Worm (Caenorhabditis elegans) whole organism, L4/young adult: Measurements from ENCODE around the gene F47B8.4.
"Not testable (repeated sequence)": the region's sequence is repeated elsewhere in the genome, so short reads cannot be mapped to it uniquely, and the experiment has no call there.

Experiments used
- W03F9.2 ChIP-seq: fragments of 150-350 bp; optimal IDR thresholded peaks from 2 replicates; lab custom pipeline; 2014; ENCODE audit warnings: missing biosample characterization, missing genetic modification characterization
- dao-5 ChIP-seq: sonication (generic microtip); optimal IDR thresholded peaks from 2 replicates; lab custom pipeline; 2016; ENCODE audit warnings: missing genotype, missing genetic modification characterization, moderate library complexity, missing compliant biosample characterization
- him-1 ChIP-seq: sonication (generic microtip); optimal IDR thresholded peaks from 2 replicates; lab custom pipeline; 2016; ENCODE audit warnings: missing genotype, missing genetic modification reagents, missing genetic modification characterization, missing compliant biosample characterization

F47B8.4 gene

ce11 chrV:14290636-14291035, 33.8 kb downstream of the F47B8.4 start, which contains the start of gene F14D7.18:
TSS of gene F14D7.18 (minus strand) at chrV:14290736.
- TF ChIP-seq W03F9.2 (tag; lab: Kevin White, UChicago) (no peak), him-1 (tag; lab: Kevin White, UChicago) (no peak), dao-5 (tag; lab: Kevin White, UChicago) (no peak)

- TF ChIP-seq dao-5 (tag; lab: Kevin White, UChicago) = no peak
- TF ChIP-seq W03F9.2 (tag; lab: Kevin White, UChicago) = no peak
- no peak for TF ChIP-seq him-1 (tag; lab: Kevin White, UChicago)
Measured at ce11 chrV:14289363-14289762, 35.1 kb downstream of the F47B8.4 start, which contains the start of gene F14D7.1. TSS of gene F14D7.1 (minus strand) at chrV:14289463.

ce11 chrV:14285803-14286202, 38.7 kb downstream of the F47B8.4 start, which contains the start of gene F40G12.11:
TSS of gene F40G12.11 (plus strand) at chrV:14286171.
- TF ChIP-seq dao-5 (tag; lab: Kevin White, UChicago) = no peak

- no peak for TF ChIP-seq him-1 (tag; lab: Kevin White, UChicago)
- no peak for TF ChIP-seq dao-5 (tag; lab: Kevin White, UChicago)
- no peak for TF ChIP-seq W03F9.2 (tag; lab: Kevin White, UChicago)
Measured at ce11 chrV:14283241-14283640, 41.2 kb downstream of the F47B8.4 start, which contains the start of gene F40G12.10. TSS of gene F40G12.10 (plus strand) at chrV:14283541.

DNA sequence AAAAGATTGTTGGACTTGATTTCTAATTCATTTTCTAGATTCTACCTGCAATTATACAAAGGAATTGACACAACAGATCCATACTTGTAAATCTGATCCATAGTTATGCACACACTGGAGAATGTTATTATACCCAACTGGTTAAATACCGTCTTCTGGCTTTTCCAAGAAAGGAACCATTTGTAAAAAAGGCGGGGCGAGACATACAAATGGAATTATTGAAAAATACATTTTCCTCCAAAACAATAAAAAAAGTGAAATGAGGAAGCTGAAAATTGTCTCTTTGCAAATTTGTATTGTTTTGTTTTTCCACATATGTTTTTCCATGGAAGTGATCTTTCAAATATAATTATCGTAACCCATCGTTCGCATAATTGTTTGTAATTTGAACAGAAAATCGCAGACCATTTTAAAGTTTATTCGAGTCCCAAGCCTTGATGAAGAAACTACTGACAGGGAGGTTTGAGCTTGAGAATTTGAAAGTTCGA, 42.2 kb downstream of the F47B8.4 start, which contains the start of the genes srt-74 and F40G12.9:
Gene srt-74, minus strand, starts transcription at position 101 of the 488 bp plus-strand sequence.
Gene F40G12.9, plus strand, starts transcription at position 438 of the 488 bp plus-strand sequence.
- TF ChIP-seq dao-5 (tag; lab: Kevin White, UChicago) (no peak), W03F9.2 (tag; lab: Kevin White, UChicago) (no peak), him-1 (tag; lab: Kevin White, UChicago) (no peak)

DNA sequence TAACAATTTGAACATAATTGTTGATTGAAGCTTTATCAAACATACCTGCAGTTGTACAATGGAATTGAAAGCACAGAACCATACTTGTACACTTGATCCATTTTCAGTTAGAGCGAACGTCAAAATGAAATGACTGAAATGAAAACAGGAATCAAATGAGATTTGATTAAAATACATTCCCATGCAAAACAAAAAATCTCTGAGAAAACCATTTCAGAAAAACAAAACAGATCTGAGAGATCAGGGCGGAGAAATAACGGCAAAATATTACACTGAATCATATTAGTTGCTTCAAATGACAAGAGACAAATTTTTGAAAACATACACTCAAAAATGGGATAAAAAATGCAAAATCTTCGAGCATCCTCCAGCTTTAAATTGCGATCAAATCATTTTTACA, 44.7 kb downstream of the F47B8.4 start, which contains the start of gene srt-33:
Gene srt-33, minus strand, starts transcription at position 101 of the 400 bp plus-strand sequence.
- TF ChIP-seq W03F9.2 (tag; lab: Kevin White, UChicago) (no peak), dao-5 (tag; lab: Kevin White, UChicago) (no peak)

ce11 chrV:14274268-14274667, 50.2 kb downstream of the F47B8.4 start, which contains the start of gene F40G12.7:
TSS of gene F40G12.7 (plus strand) at chrV:14274568.
- TF ChIP-seq him-1, dao-5, W03F9.2 (tag; lab: Kevin White, UChicago): not testable (repeated sequence)
